Fruit fly (Drosophila melanogaster): ENCODE measurements around the gene CG15545.
A peak's percentile ranks its signal among the peaks of the same experiment; 100 is the strongest.

CG15545 gene

dm6 chr3R:30886850-30887249, 14.7 kb upstream of the CG15545 start:
- TF ChIP-seq CG17801 (GFP tag; optimal IDR thresholded peaks at IDR 0.05; ENCODE audit: partially characterized antibody), result peak; percentile 18

- no peak for TF ChIP-seq CG17801 (GFP tag; optimal IDR thresholded peaks at IDR 0.05; ENCODE audit: partially characterized antibody)
These were observed 11.3 kb upstream of the CG15545 start, which contains the start of gene CG15547 for dm6 chr3R:30883403-30883802. TSS of gene CG15547 (minus strand) at chr3R:30883503.

- TF ChIP-seq CG17801 (GFP tag; optimal IDR thresholded peaks at IDR 0.05; ENCODE audit: partially characterized antibody), result no peak
These were observed 8.7 kb upstream of the CG15545 start, which contains the start of gene CG12071 for dm6 chr3R:30880894-30881293. TSS of gene CG12071 (minus strand) at chr3R:30881027.

dm6 chr3R:30880024-30880423, 7.9 kb upstream of the CG15545 start:
- TF ChIP-seq CG17801 (GFP tag; optimal IDR thresholded peaks at IDR 0.05; ENCODE audit: partially characterized antibody), result no peak

- no peak for TF ChIP-seq CG17801 (GFP tag; optimal IDR thresholded peaks at IDR 0.05; ENCODE audit: partially characterized antibody)
These were observed 6.0 kb upstream of the CG15545 start for dm6 chr3R:30878105-30878504.

dm6 chr3R:30876136-30876683, 4.1 kb upstream of the CG15545 start, which contains the start of gene CG15546:
TSS of gene CG15546 (minus strand) at chr3R:30876186.
- TF ChIP-seq CG17801 (GFP tag; optimal IDR thresholded peaks at IDR 0.05; ENCODE audit: partially characterized antibody), result no peak

- TF ChIP-seq CG17801 (GFP tag; optimal IDR thresholded peaks at IDR 0.05; ENCODE audit: partially characterized antibody), result no peak
These were observed 2.5 kb upstream of the CG15545 start for dm6 chr3R:30874679-30875078.

dm6 chr3R:30870317-30870878, 1.8 kb downstream of the CG15545 start:
- no peak for TF ChIP-seq CG17801 (GFP tag; optimal IDR thresholded peaks at IDR 0.05; ENCODE audit: partially characterized antibody)

dm6 chr3R:30867232-30867631, 4.9 kb downstream of the CG15545 start, which contains the start of gene Cpr100A:
TSS of gene Cpr100A (plus strand) at chr3R:30867521.
- no peak for TF ChIP-seq CG17801 (GFP tag; optimal IDR thresholded peaks at IDR 0.05; ENCODE audit: partially characterized antibody)

dm6 chr3R:30865883-30866282, 6.3 kb downstream of the CG15545 start:
- TF ChIP-seq CG17801 (GFP tag; optimal IDR thresholded peaks at IDR 0.05; ENCODE audit: partially characterized antibody), result no peak

dm6 chr3R:30865365-30865770, 6.8 kb downstream of the CG15545 start:
- TF ChIP-seq CG17801 (GFP tag; optimal IDR thresholded peaks at IDR 0.05; ENCODE audit: partially characterized antibody), result no peak

- TF ChIP-seq CG17801 (GFP tag; optimal IDR thresholded peaks at IDR 0.05; ENCODE audit: partially characterized antibody), result no peak
These were observed 7.7 kb downstream of the CG15545 start for dm6 chr3R:30864465-30864864.

dm6 chr3R:30863971-30864370, 8.2 kb downstream of the CG15545 start:
- no peak for TF ChIP-seq CG17801 (GFP tag; optimal IDR thresholded peaks at IDR 0.05; ENCODE audit: partially characterized antibody)

- TF ChIP-seq CG17801 (GFP tag; optimal IDR thresholded peaks at IDR 0.05; ENCODE audit: partially characterized antibody), result no peak
These were observed 9.7 kb downstream of the CG15545 start for dm6 chr3R:30862471-30862870.

- TF ChIP-seq CG17801 (GFP tag; optimal IDR thresholded peaks at IDR 0.05; ENCODE audit: partially characterized antibody), result no peak
These were observed 11.6 kb downstream of the CG15545 start for dm6 chr3R:30860561-30860928.

- no peak for TF ChIP-seq CG17801 (GFP tag; optimal IDR thresholded peaks at IDR 0.05; ENCODE audit: partially characterized antibody)
These were observed 12.1 kb downstream of the CG15545 start for dm6 chr3R:30859901-30860560.

All from ovary, adult (tissue).